Worm (Caenorhabditis elegans) whole organism, late embryonic: ENCODE data around the gene F16B4.7.

Source experiments
- C08G9.2 ChIP-seq: sonication (generic microtip); optimal IDR thresholded peaks from 2 replicates; lab custom pipeline; 2016; ENCODE audit warnings: mild to moderate bottlenecking, missing genetic modification characterization, moderate library complexity, missing compliant biosample characterization
- C38D4.7 ChIP-seq: fragments of 200-800 bp; sonication (Bioruptor generic); optimal IDR thresholded peaks from 2 replicates; lab custom pipeline; 2018; ENCODE audit warnings: mild to moderate bottlenecking, missing genetic modification characterization, moderate library complexity, missing compliant biosample characterization
- F13H6.1 ChIP-seq: sonication (generic microtip); optimal IDR thresholded peaks from 2 replicates; lab custom pipeline; 2016; ENCODE audit warnings: missing genetic modification characterization, missing compliant biosample characterization
- T23F11.4 ChIP-seq: fragments of 200-800 bp; sonication (Bioruptor generic); optimal IDR thresholded peaks from 2 replicates; lab custom pipeline; 2018; ENCODE audit warnings: mild to moderate bottlenecking, missing genetic modification characterization, missing compliant biosample characterization
- ceh-14 ChIP-seq: sonication (generic microtip); optimal IDR thresholded peaks from 2 replicates; lab custom pipeline; 2016; ENCODE audit warnings: missing genotype, missing genetic modification characterization, missing compliant biosample characterization
- ceh-19 ChIP-seq: fragments of 200-800 bp; sonication (Bioruptor generic); optimal IDR thresholded peaks from 2 replicates; lab custom pipeline; 2018; ENCODE audit warnings: mild to moderate bottlenecking, missing genetic modification characterization, missing compliant biosample characterization
- ceh-2 ChIP-seq: sonication (generic microtip); optimal IDR thresholded peaks from 2 replicates; lab custom pipeline; 2016; ENCODE audit warnings: missing genotype, missing genetic modification characterization, missing compliant biosample characterization
- ceh-24 ChIP-seq: sonication (generic microtip); optimal IDR thresholded peaks from 2 replicates; lab custom pipeline; 2016; ENCODE audit warnings: mild to moderate bottlenecking, missing genetic modification characterization, missing compliant biosample characterization
- ceh-31 ChIP-seq: sonication (generic microtip); optimal IDR thresholded peaks from 2 replicates; lab custom pipeline; 2016; ENCODE audit warnings: missing genetic modification characterization, missing compliant biosample characterization
- ceh-34 ChIP-seq: sonication (generic microtip); optimal IDR thresholded peaks from 2 replicates; lab custom pipeline; 2016; ENCODE audit warnings: mild to moderate bottlenecking, missing genetic modification characterization, missing compliant biosample characterization
- ceh-45 ChIP-seq: fragments of 200-800 bp; sonication (Bioruptor generic); IDR thresholded peaks from 2 replicates; pipeline ENCODE4 v1.3.6; 2022; ENCODE audit warnings: missing genetic modification reagents, missing genetic modification characterization, missing compliant biosample characterization
- ceh-48 ChIP-seq: sonication (generic microtip); optimal IDR thresholded peaks from 2 replicates; lab custom pipeline; 2016; ENCODE audit warnings: missing genetic modification characterization, inconsistent platforms, missing compliant biosample characterization
- ceh-6 ChIP-seq: fragments of 200-800 bp; sonication (Bioruptor generic); optimal IDR thresholded peaks from 2 replicates; lab custom pipeline; 2018; ENCODE audit warnings: mild to moderate bottlenecking, missing genetic modification characterization, missing compliant biosample characterization
- ceh-9 ChIP-seq: sonication (generic microtip); optimal IDR thresholded peaks from 2 replicates; lab custom pipeline; 2016; ENCODE audit warnings: mild to moderate bottlenecking, missing genetic modification characterization, inconsistent platforms, missing compliant biosample characterization
- dmd-4 ChIP-seq: sonication (generic microtip); optimal IDR thresholded peaks from 2 replicates; lab custom pipeline; 2016; ENCODE audit warnings: borderline replicate concordance, missing genetic modification characterization, missing compliant biosample characterization
- dve-1 ChIP-seq: sonication (generic microtip); optimal IDR thresholded peaks from 2 replicates; lab custom pipeline; 2017; ENCODE audit warnings: antibody characterized with exemption, mild to moderate bottlenecking, missing genetic modification characterization, missing compliant biosample characterization
- elt-2 ChIP-seq: sonication (generic microtip); optimal IDR thresholded peaks from 2 replicates; lab custom pipeline; 2016; ENCODE audit warnings: missing genetic modification reagents, missing genetic modification characterization, missing compliant biosample characterization
- eyg-1 ChIP-seq: sonication (generic microtip); optimal IDR thresholded peaks from 2 replicates; lab custom pipeline; 2016; ENCODE audit warnings: missing genotype, missing genetic modification characterization, missing compliant biosample characterization
- fax-1 ChIP-seq: sonication (generic microtip); optimal IDR thresholded peaks from 2 replicates; lab custom pipeline; 2016; ENCODE audit warnings: missing genotype, missing genetic modification characterization, missing compliant biosample characterization
- fkh-6 ChIP-seq: sonication (generic microtip); optimal IDR thresholded peaks from 2 replicates; lab custom pipeline; 2016; ENCODE audit warnings: missing genetic modification characterization, missing compliant biosample characterization
- gmeb-2 ChIP-seq: sonication (generic microtip); optimal IDR thresholded peaks from 2 replicates; lab custom pipeline; 2016; ENCODE audit warnings: missing genetic modification characterization, inconsistent platforms, missing compliant biosample characterization
- hlh-15 ChIP-seq: sonication (generic microtip); optimal IDR thresholded peaks from 2 replicates; lab custom pipeline; 2016; ENCODE audit warnings: missing genetic modification characterization, missing compliant biosample characterization
- hlh-6 ChIP-seq: sonication (generic microtip); optimal IDR thresholded peaks from 2 replicates; lab custom pipeline; 2016; ENCODE audit warnings: missing genotype, missing genetic modification characterization, missing compliant biosample characterization
- lim-6 ChIP-seq: sonication (generic microtip); optimal IDR thresholded peaks from 2 replicates; lab custom pipeline; 2016; ENCODE audit warnings: missing genetic modification characterization, missing compliant biosample characterization
- madf-2 ChIP-seq: sonication (generic microtip); optimal IDR thresholded peaks from 2 replicates; lab custom pipeline; 2017; ENCODE audit warnings: missing genetic modification characterization, missing compliant biosample characterization
- mec-3 ChIP-seq: sonication (generic microtip); optimal IDR thresholded peaks from 2 replicates; lab custom pipeline; 2016; ENCODE audit warnings: borderline replicate concordance, missing genetic modification characterization, missing compliant biosample characterization
- npax-4 ChIP-seq: sonication (generic microtip); optimal IDR thresholded peaks from 2 replicates; lab custom pipeline; 2016; ENCODE audit warnings: missing genetic modification characterization, missing compliant biosample characterization
- pqm-1 ChIP-seq: sonication (generic microtip); optimal IDR thresholded peaks from 2 replicates; lab custom pipeline; 2016; ENCODE audit warnings: missing genetic modification characterization, missing compliant biosample characterization
- sdc-2 ChIP-seq: sonication (generic microtip); optimal IDR thresholded peaks from 2 replicates; lab custom pipeline; 2016; ENCODE audit warnings: missing genotype, missing genetic modification characterization, missing compliant biosample characterization
- sox-2 ChIP-seq: fragments of 200-800 bp; sonication (Bioruptor generic); IDR thresholded peaks from 2 replicates; pipeline ENCODE4 v1.3.6; 2022; ENCODE audit warnings: missing genetic modification reagents, missing genetic modification characterization, missing compliant biosample characterization
- sox-4 ChIP-seq: sonication (generic microtip); optimal IDR thresholded peaks from 2 replicates; lab custom pipeline; 2017; ENCODE audit warnings: mild to moderate bottlenecking, missing genetic modification characterization, inconsistent platforms, missing compliant biosample characterization
- syd-9 ChIP-seq: sonication (generic microtip); optimal IDR thresholded peaks from 2 replicates; lab custom pipeline; 2016; ENCODE audit warnings: mild to moderate bottlenecking, missing genetic modification characterization, moderate library complexity, missing compliant biosample characterization
- tbx-2 ChIP-seq: sonication (generic microtip); optimal IDR thresholded peaks from 2 replicates; lab custom pipeline; 2016; ENCODE audit warnings: missing genetic modification characterization, missing compliant biosample characterization
- unc-42 ChIP-seq: sonication (generic microtip); optimal IDR thresholded peaks from 2 replicates; lab custom pipeline; 2016; ENCODE audit warnings: missing genotype, missing genetic modification characterization, missing compliant biosample characterization
- unc-55 ChIP-seq: sonication (generic microtip); optimal IDR thresholded peaks from 2 replicates; lab custom pipeline; 2017; ENCODE audit warnings: missing biosample characterization, missing genetic modification reagents, missing genetic modification characterization
- ztf-16 ChIP-seq: sonication (generic microtip); optimal IDR thresholded peaks from 2 replicates; lab custom pipeline; 2017; ENCODE audit warnings: missing genetic modification characterization, missing compliant biosample characterization

F16B4.7 gene

DNA sequence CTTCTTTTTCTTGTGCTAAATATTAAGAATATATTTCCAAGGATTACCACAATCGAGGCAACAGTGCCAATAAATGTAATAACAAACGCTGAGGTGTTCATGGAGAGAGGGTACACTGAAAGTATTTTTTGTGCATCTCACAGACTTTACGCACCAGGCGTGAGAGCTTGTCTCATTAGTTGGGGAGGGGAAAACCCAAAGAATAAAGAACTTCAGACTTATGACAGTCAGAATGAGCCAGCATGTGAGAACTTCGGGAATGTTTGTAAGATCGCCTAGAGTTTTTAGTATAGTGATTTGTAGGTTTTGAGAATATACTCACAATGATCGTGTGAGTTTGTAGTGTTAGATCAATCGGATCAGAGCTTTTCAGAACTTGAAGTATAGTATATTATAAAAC lies 29.2 kb downstream of the F16B4.7 start, which contains the start of gene srbc-41:
srbc-41 (minus strand) TSS at position 101 of the 400 bp plus-strand sequence.
- TF ChIP-seq npax-4 (tag; lab: Kevin White, UChicago) (no peak), elt-2 (tag; lab: Kevin White, UChicago) (no peak), hlh-6 (tag; lab: Kevin White, UChicago) (no peak), ceh-31 (tag; lab: Kevin White, UChicago) (no peak), unc-55 (no peak), C38D4.7 (GFP tag; lab: Kevin White, UChicago) (no peak), F13H6.1 (tag; lab: Kevin White, UChicago) (no peak), ceh-2 (tag; lab: Kevin White, UChicago) (no peak), eyg-1 (tag; lab: Kevin White, UChicago) (no peak), hlh-15 (tag; lab: Kevin White, UChicago) (no peak), C08G9.2 (no peak), ceh-19 (no peak), pqm-1 (tag; lab: Kevin White, UChicago) (no peak), ceh-6 (no peak)

DNA sequence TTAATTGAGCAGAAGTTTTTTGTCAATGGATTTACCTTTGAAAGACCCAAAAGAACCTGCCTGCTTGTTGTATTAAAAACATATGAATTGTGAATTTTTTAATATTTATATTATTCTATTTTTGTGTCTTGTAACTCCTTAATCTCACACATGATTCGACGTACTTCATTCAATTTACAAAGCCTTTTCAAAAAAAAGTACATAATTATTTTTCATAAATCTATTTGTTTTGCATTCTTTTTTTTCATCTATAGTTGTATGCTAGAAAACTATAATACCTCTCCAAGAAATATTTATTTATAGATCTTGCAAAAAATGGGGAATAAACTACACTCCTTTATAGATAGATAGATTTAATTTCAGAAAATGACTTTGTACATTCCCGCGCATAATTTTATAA lies 33.2 kb downstream of the F16B4.7 start, which contains the start of gene nhr-179:
nhr-179 (minus strand) TSS at position 101 of the 400 bp plus-strand sequence.
- no peak for TF ChIP-seq sdc-2 (tag; lab: Kevin White, UChicago)
- TF ChIP-seq fkh-6 (tag; lab: Kevin White, UChicago) = no peak
- no peak for TF ChIP-seq ceh-19
- TF ChIP-seq dve-1 (tag; lab: Kevin White, UChicago) = no peak
- TF ChIP-seq gmeb-2 (tag; lab: Kevin White, UChicago) = no peak
- no peak for TF ChIP-seq unc-55

DNA sequence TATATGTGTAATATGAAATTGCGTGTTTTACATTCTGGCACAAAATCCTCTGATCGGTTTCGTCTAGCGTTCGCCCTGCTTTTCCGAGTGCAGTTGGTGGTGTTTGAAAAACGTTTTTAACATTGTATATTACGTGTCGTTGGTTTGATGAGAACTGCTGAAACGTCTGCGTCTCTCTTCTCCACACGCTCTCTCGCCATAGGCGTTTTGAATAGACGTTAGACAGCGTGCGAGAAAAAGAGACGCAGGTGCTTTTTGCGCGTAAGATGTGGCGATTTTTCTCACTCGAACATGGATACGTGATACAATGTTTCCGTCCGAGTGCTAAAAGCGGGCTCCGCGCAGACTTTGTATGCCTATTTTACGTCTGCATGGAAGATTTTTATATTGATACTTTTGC lies 35.0 kb downstream of the F16B4.7 start:
- TF ChIP-seq ceh-48 (tag; lab: Kevin White, UChicago) (no peak), unc-42 (tag; lab: Kevin White, UChicago) (no peak), fax-1 (tag; lab: Kevin White, UChicago) (no peak)

DNA sequence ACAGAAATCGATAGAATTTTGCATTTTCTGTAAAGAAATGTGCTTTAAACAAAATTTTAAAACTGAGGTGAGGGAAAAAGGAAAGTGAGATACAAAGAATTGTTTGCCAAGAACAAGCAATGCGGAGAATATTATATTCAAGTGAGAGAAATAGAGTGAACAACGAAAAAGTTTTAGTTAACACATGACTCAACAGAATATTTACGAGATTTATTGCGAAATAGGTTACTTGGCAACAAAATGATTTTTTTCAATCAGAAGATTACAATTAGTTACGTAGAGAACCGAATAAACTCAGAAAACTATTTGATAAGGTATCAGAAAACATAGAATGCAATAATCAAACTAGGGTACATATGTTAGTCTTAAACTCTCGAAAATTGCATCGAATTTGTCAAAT lies 36.0 kb downstream of the F16B4.7 start, which contains the start of gene nhr-117:
nhr-117 (minus strand) TSS at position 27 of the 400 bp plus-strand sequence.
- TF ChIP-seq ceh-34 (no peak), pqm-1 (tag; lab: Kevin White, UChicago) (no peak), npax-4 (tag; lab: Kevin White, UChicago) (no peak), ztf-16 (tag; lab: Kevin White, UChicago) (no peak), ceh-9 (tag; lab: Kevin White, UChicago) (no peak), lim-6 (tag; lab: Kevin White, UChicago) (no peak), sox-2 (no peak), ceh-45 (GFP tag; lab: Robert Waterston, UW) (no peak), ceh-14 (no peak), madf-2 (tag; lab: Kevin White, UChicago) (no peak), mec-3 (tag; lab: Kevin White, UChicago) (no peak), ceh-6 (no peak), sox-4 (tag; lab: Kevin White, UChicago) (no peak), dmd-4 (tag; lab: Kevin White, UChicago) (no peak), T23F11.4 (GFP tag; lab: Kevin White, UChicago) (no peak), tbx-2 (tag; lab: Kevin White, UChicago) (no peak), ceh-24 (no peak)

DNA sequence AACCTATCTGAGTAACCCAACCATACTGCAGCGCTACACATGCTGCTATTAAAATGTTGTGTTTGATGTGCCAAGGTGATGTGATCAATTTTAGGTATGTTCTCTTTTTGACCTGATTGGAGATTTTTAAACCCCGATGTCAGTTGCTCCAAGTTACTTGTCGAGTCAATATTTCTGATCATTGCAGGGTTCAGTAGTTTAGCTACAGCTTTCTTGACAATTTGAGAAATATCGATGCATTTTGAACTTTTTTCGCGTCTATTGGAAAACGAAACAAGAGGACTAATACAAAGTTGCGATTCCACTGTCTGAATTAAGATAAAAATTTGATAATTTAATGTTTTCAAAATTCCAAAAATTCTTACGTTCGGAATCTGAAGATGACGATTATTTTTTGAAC lies 37.9 kb downstream of the F16B4.7 start:
- TF ChIP-seq mec-3 (tag; lab: Kevin White, UChicago) (no peak), dmd-4 (tag; lab: Kevin White, UChicago) (no peak), hlh-6 (tag; lab: Kevin White, UChicago) (no peak), syd-9 (tag; lab: Kevin White, UChicago) (no peak), ceh-9 (tag; lab: Kevin White, UChicago) (no peak), madf-2 (tag; lab: Kevin White, UChicago) (no peak)
